Worm (Caenorhabditis elegans): ENCODE results near the gene qua-1.

Gene qua-1

ce11 chrII:8187516-8187915, 11.1 kb upstream of the qua-1 start:
- no peak for TF ChIP-seq unc-62 (GFP tag; optimal IDR thresholded peaks at IDR 0.05)

ce11 chrII:8190455-8190854, 8.1 kb upstream of the qua-1 start, which contains the start of gene T05C12.8:
TSS of gene T05C12.8 (minus strand) at chrII:8190555.
- no peak for TF ChIP-seq unc-62 (GFP tag; optimal IDR thresholded peaks at IDR 0.05)

ce11 chrII:8193126-8193525, 5.5 kb upstream of the qua-1 start, which contains the start of gene T05C12.9:
TSS of gene T05C12.9 (minus strand) at chrII:8193226.
- TF ChIP-seq unc-62 (GFP tag; optimal IDR thresholded peaks at IDR 0.05) = no peak

- TF ChIP-seq unc-62 (GFP tag; optimal IDR thresholded peaks at IDR 0.05) = no peak
Observed at ce11 chrII:8193922-8194321, 4.7 kb upstream of the qua-1 start.

DNA sequence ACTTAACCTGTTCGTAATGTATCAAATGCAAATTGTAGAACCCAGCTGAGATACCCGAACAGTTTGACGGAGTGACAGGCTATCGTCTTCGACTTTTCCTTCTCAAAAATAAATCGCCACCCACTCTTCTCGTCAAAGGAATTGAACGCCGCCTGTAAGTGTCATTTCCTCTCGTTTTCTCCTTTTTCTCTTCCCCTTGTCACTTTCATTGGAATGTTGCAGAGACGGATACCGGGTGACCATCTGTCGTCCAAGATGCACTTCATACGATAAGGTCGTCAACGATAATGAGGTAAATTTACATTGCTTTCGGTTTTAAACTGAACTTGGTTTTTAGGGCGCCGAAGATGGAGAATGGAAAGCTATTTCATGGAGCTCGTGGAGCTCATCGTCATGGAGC, 1.2 kb downstream of the qua-1 start:
- no peak for TF ChIP-seq unc-62 (GFP tag; optimal IDR thresholded peaks at IDR 0.05)

ce11 chrII:8204039-8204438, 5.4 kb downstream of the qua-1 start, which contains the start of gene col-76:
TSS of gene col-76 (plus strand) at chrII:8204339.
- no peak for TF ChIP-seq unc-62 (GFP tag; optimal IDR thresholded peaks at IDR 0.05)

ce11 chrII:8205612-8206011, 7.0 kb downstream of the qua-1 start:
- TF ChIP-seq unc-62 (GFP tag; optimal IDR thresholded peaks at IDR 0.05) = no peak

DNA sequence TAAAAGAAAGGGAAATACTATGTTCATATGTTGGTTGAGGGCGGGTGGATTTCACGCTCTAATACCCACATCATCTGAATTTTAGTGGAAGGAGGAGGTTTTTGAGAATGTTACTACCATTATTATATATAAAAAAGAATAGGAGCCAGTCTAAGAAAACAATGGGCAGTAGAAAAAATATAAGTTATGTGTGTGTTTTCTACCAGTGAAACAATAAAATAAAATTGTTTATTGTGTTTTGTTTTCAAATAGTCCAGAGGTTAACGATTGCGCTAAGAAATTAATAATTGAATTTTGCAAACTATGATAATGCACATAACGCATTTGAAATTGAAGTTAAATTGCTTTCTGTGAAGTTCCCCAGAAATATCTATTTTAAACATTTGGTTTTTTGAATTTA, 10.9 kb downstream of the qua-1 start, which contains the start of gene M110.8:
TSS of gene M110.8 (minus strand) at position 101 of the 400 bp plus-strand sequence.
- no peak for TF ChIP-seq unc-62 (GFP tag; optimal IDR thresholded peaks at IDR 0.05)

ce11 chrII:8212680-8213079, 14.1 kb downstream of the qua-1 start, which contains the start of gene twk-3:
TSS of gene twk-3 (minus strand) at chrII:8212780.
- no peak for TF ChIP-seq unc-62 (GFP tag; optimal IDR thresholded peaks at IDR 0.05)

- TF ChIP-seq unc-62 (GFP tag; optimal IDR thresholded peaks at IDR 0.05) = no peak
Observed at ce11 chrII:8214367-8214766, 15.8 kb downstream of the qua-1 start, which contains the start of gene M110.10. TSS of gene M110.10 (minus strand) at chrII:8214467.

DNA sequence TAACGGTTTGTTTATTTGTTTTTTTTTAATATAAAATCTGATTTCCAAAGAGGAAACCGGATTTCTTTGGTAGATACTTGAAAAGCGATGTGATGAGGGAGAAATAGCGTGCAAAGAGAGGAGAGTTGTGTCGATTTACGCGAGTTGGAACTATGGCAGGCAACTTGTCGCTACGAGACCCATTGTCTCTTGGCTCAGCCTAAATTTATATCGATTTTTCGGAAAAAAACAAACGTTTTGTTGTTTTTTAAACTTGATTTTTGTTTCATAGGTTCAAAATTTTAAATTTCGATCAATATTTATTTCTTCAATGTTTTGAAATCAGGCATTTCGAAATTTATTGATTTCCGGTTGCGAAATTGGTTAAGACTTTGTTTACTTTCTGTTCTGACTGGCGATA, 17.8 kb downstream of the qua-1 start, which contains the start of gene M110.3:
TSS of gene M110.3 (minus strand) at position 184 of the 400 bp plus-strand sequence.
- TF ChIP-seq unc-62 (GFP tag; optimal IDR thresholded peaks at IDR 0.05) = no peak

DNA sequence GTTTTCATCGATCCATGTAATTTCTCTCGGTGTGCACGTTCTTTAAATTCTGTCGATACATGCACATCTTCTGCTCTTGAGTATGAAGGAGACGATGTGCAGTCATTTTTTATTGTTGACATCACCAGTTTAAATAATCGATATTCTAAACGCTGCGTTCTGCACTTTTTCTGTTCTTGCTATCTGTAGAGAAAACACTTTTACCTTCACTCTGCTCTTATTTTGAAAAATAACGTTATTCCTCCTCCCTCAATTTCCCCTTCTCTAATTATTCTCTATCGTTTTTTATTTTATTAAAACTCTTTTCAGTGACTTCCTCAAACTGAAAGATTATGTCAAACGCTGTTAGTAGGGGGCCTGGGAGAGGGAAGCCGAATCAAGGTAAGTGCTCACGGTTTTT, 18.3 kb downstream of the qua-1 start, which contains the start of gene ifg-1:
TSS of gene ifg-1 (plus strand) at position 301 of the 400 bp plus-strand sequence.
- TF ChIP-seq unc-62 (GFP tag; optimal IDR thresholded peaks at IDR 0.05) = no peak

ce11 chrII:8218266-8218665, 19.7 kb downstream of the qua-1 start:
- TF ChIP-seq unc-62 (GFP tag; optimal IDR thresholded peaks at IDR 0.05) = no peak

DNA sequence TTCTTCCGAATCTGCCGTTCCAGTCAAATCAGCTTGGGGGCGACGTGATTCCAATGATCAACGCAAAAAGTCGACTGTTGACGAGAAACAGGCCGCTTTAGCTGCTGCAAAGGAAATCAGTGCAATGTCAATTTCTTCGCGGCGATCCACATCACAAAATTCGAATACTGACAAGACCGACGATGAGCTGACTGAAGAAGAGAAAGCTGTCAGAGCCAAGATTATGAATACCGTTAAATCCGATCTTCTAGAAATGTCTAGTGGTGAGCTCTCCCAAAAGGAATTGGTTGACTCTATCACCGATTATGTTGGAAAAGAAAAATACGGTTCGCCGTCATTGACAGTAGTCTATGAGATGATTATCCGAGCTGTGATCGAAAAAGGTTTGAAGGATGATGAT, 21.7 kb downstream of the qua-1 start:
- no peak for TF ChIP-seq unc-62 (GFP tag; optimal IDR thresholded peaks at IDR 0.05)

- no peak for TF ChIP-seq unc-62 (GFP tag; optimal IDR thresholded peaks at IDR 0.05)
Observed at ce11 chrII:8222309-8223065, 23.9 kb downstream of the qua-1 start, which contains the start of gene dab-1. TSS of gene dab-1 (plus strand) at chrII:8222386.

ce11 chrII:8223422-8223821, 24.8 kb downstream of the qua-1 start:
- no peak for TF ChIP-seq unc-62 (GFP tag; optimal IDR thresholded peaks at IDR 0.05)

DNA sequence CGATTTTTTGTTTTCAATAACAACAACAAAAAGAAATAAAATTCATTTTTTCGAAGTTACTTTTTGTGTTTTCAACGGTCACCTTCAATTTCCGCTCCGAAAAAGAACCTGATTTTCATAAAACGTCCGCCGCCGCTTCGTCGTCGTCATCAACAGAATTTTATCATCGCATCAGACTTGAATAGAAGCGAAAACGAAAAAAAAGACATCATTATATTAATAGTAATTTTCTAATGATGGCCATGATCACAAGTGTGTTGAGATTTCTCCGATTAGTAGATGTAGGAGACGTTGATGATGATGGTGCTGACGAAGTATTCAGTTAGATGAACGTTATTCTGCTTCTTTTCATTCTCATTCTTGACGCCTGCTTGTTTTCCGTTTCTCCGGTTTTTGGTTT, 25.3 kb downstream of the qua-1 start:
- TF ChIP-seq unc-62 (GFP tag; optimal IDR thresholded peaks at IDR 0.05) = no peak

Data from whole organism, dauer.